Fruit fly (Drosophila melanogaster): Measurements from ENCODE around the gene Scp2.

- TF ChIP-seq Myc (optimal IDR thresholded peaks at IDR 0.05) (no peak), ttk (optimal IDR thresholded peaks at IDR 0.05) (no peak)
Observed at dm6 chr3R:16525555-16525954, 57.9 kb downstream of the Scp2 start.

All from Kc167 (cell line).